Worm (Caenorhabditis elegans): ENCODE results near the gene brp-1.

ce11 chrIII:11999543-11999942 is 20.8 kb upstream of the brp-1 start:
- no peak for TF ChIP-seq nhr-28 (tag; optimal IDR thresholded peaks at IDR 0.05)
- no peak for TF ChIP-seq lin-32 (GFP tag; optimal IDR thresholded peaks at IDR 0.05)
- TF ChIP-seq snpc-4 (tag; optimal IDR thresholded peaks at IDR 0.05) = no peak
- TF ChIP-seq lin-13 (tag; optimal IDR thresholded peaks at IDR 0.05) = no peak
- no peak for TF ChIP-seq unc-39 (tag; optimal IDR thresholded peaks at IDR 0.05)
- TF ChIP-seq sptf-1 (tag; optimal IDR thresholded peaks at IDR 0.05) = no peak
- no peak for TF ChIP-seq nhr-12 (tag; optimal IDR thresholded peaks at IDR 0.05)
- TF ChIP-seq pha-4 (tag; optimal IDR thresholded peaks at IDR 0.05) = no peak
- TF ChIP-seq mep-1 (tag; optimal IDR thresholded peaks at IDR 0.05) = no peak
- TF ChIP-seq drap-1 (GFP tag; optimal IDR thresholded peaks at IDR 0.05) = no peak
- no peak for TF ChIP-seq nhr-237 (tag; optimal IDR thresholded peaks at IDR 0.05)
- TF ChIP-seq ztf-11 (tag; optimal IDR thresholded peaks at IDR 0.05) = no peak
- no peak for TF ChIP-seq elt-3 (tag; optimal IDR thresholded peaks at IDR 0.05)
